Fruit fly (Drosophila melanogaster) whole organism: ENCODE data around the gene Mdh1.

Source experiments
- CG8478 ChIP-seq: fragments of >200 bp; optimal IDR thresholded peaks from 2 replicates; lab custom pipeline; 2018; ENCODE audit warnings: inconsistent platforms
- Dll ChIP-seq: fragments of >200 bp; optimal IDR thresholded peaks from 2 replicates; lab custom pipeline; 2017
- EcR ChIP-seq, 2 experiments: fragments of >200 bp; optimal IDR thresholded peaks; 2 replicates each; lab custom pipeline; 2017; ENCODE audit warnings: missing biosample characterization in 2 of 2, missing genetic modification characterization in 2 of 2, missing genetic modification reagents in 2 of 2
- pan ChIP-seq: fragments of >200 bp; optimal IDR thresholded peaks from 2 replicates; lab custom pipeline; 2017
- psq ChIP-seq: fragments of >200 bp; optimal IDR thresholded peaks from 2 replicates; lab custom pipeline; 2017
- usp ChIP-seq: fragments of >200 bp; optimal IDR thresholded peaks from 2 replicates; lab custom pipeline; 2017; ENCODE audit warnings: missing biosample characterization, missing genetic modification characterization, mixed read lengths

Gene Mdh1

dm6 chr2L:10356508-10356907, 39.6 kb downstream of the Mdh1 start, which contains the start of the genes CtsL4 and ClpP:
Gene CtsL4 (minus strand): TSS chr2L:10356597.
Gene ClpP (plus strand): TSS chr2L:10356795.
- TF ChIP-seq psq (lab: Kevin White, UChicago) (no peak), CG8478 (lab: Kevin White, UChicago) (no peak), usp (GFP tag; lab: Kevin White, UChicago) (no peak)

- no peak for TF ChIP-seq pan (lab: Kevin White, UChicago)
- TF ChIP-seq usp (GFP tag; lab: Kevin White, UChicago): no peak
- no peak for TF ChIP-seq CG8478 (lab: Kevin White, UChicago)
- no peak for TF ChIP-seq Dll (lab: Kevin White, UChicago)
- TF ChIP-seq EcR (GFP tag; optimal IDR thresholded peaks at IDR 0.05; lab: Kevin White, UChicago): no peak
- no peak for TF ChIP-seq psq (lab: Kevin White, UChicago)
These were observed 42.3 kb downstream of the Mdh1 start, which contains the start of gene CG34367 for dm6 chr2L:10353871-10354270. Gene CG34367 (minus strand): TSS chr2L:10353905.

dm6 chr2L:10351130-10351529, 45.0 kb downstream of the Mdh1 start:
- no peak for TF ChIP-seq CG8478 (lab: Kevin White, UChicago)
- TF ChIP-seq psq (lab: Kevin White, UChicago): no peak
- no peak for TF ChIP-seq EcR (GFP tag; optimal IDR thresholded peaks at IDR 0.05; lab: Kevin White, UChicago)
- no peak for TF ChIP-seq Dll (lab: Kevin White, UChicago)
- no peak for TF ChIP-seq usp (GFP tag; lab: Kevin White, UChicago)

dm6 chr2L:10344029-10344606, 52.0 kb downstream of the Mdh1 start, which contains the start of gene Frmd5:
Gene Frmd5 (plus strand): TSS chr2L:10344442.
- TF ChIP-seq pan (lab: Kevin White, UChicago) (no peak), usp (GFP tag; lab: Kevin White, UChicago) (no peak), EcR (GFP tag; optimal IDR thresholded peaks at IDR 0.05; lab: Kevin White, UChicago) (no peak), psq (lab: Kevin White, UChicago) (no peak), Dll (lab: Kevin White, UChicago) (no peak), CG8478 (lab: Kevin White, UChicago) (no peak)
